Worm (Caenorhabditis elegans) whole organism, midembryonic: ENCODE measurements around the gene C01B10.3.

Experiments
- T22C8.4 ChIP-seq: fragments of 200-800 bp; sonication (Bioruptor generic); IDR thresholded peaks from 2 replicates; pipeline ENCODE4 v1.3.6; 2022; ENCODE audit warnings: missing genetic modification characterization, missing compliant biosample characterization
- ztf-29 ChIP-seq: fragments of 200-800 bp; sonication (Bioruptor generic); IDR thresholded peaks from 2 replicates; pipeline ENCODE4 v1.3.6; 2022; ENCODE audit warnings: missing genetic modification reagents, missing genetic modification characterization, missing compliant biosample characterization

- TF ChIP-seq T22C8.4, result 0 out of 2 replicates have a peak, but pooled peaks have one; percentile 27
- TF ChIP-seq ztf-29 (GFP tag; lab: Robert Waterston, UW), result no peak
Measured at ce11 chrIV:6631704-6632272, 10.6 kb upstream of the C01B10.3 start, which contains the start of the genes cest-5.1 and C01B10.9.
